Worm (Caenorhabditis elegans) whole organism, L4 larva: Measurements from ENCODE around the gene C17F4.2.

Experiments
- R02D3.7 ChIP-seq: fragments of 150-350 bp; sonication (generic microtip); optimal IDR thresholded peaks from 3 replicates; lab custom pipeline; 2014; ENCODE audit warnings: missing biosample characterization, missing genetic modification characterization
- T20F7.1 ChIP-seq: fragments of 200-800 bp; sonication (Bioruptor generic); optimal IDR thresholded peaks from 2 replicates; lab custom pipeline; 2018; ENCODE audit warnings: mild to moderate bottlenecking, missing genetic modification characterization, missing compliant biosample characterization
- T26A8.4 ChIP-seq: fragments of 200-800 bp; sonication (Bioruptor generic); IDR thresholded peaks from 2 replicates; pipeline ENCODE4 v1.3.6; 2022; ENCODE audit warnings: missing genetic modification characterization, missing compliant biosample characterization
- Y5F2A.4 ChIP-seq: fragments of 200-800 bp; sonication (Bioruptor generic); optimal IDR thresholded peaks from 2 replicates; lab custom pipeline; 2018; ENCODE audit warnings: mild to moderate bottlenecking, missing genetic modification characterization, missing compliant biosample characterization
- aly-2 ChIP-seq: sonication (generic microtip); optimal IDR thresholded peaks from 2 replicates; lab custom pipeline; 2018; ENCODE audit warnings: missing biosample characterization, missing genetic modification characterization
- ceh-28 ChIP-seq: fragments of 150-350 bp; optimal IDR thresholded peaks from 2 replicates; lab custom pipeline; 2014; ENCODE audit warnings: missing biosample characterization, missing genetic modification reagents, missing genetic modification characterization
- ceh-32 ChIP-seq: sonication (generic microtip); optimal IDR thresholded peaks from 2 replicates; lab custom pipeline; 2016; ENCODE audit warnings: mild to moderate bottlenecking, missing genetic modification characterization, missing compliant biosample characterization; ENCODE audit not compliant: poor library complexity
- ceh-44 ChIP-seq: fragments of 200-800 bp; sonication (Bioruptor generic); IDR thresholded peaks from 2 replicates; pipeline ENCODE4 v1.3.6; 2022; ENCODE audit warnings: missing genetic modification reagents, missing genetic modification characterization, missing compliant biosample characterization
- cey-2 ChIP-seq: sonication (generic microtip); optimal IDR thresholded peaks from 3 replicates; lab custom pipeline; 2017; ENCODE audit warnings: missing genetic modification characterization, mild to moderate bottlenecking, missing compliant biosample characterization, antibody characterized with exemption, borderline replicate concordance; ENCODE audit not compliant: insufficient read depth
- dmd-6 ChIP-seq: fragments of 200-800 bp; sonication (Bioruptor generic); IDR thresholded peaks from 2 replicates; pipeline ENCODE4 v1.3.6; 2022; ENCODE audit warnings: missing genetic modification reagents, missing genetic modification characterization, missing compliant biosample characterization
- dmd-8 ChIP-seq: fragments of 200-800 bp; sonication (Bioruptor generic); IDR thresholded peaks from 2 replicates; pipeline ENCODE4 v1.3.6; 2022; ENCODE audit warnings: missing genetic modification characterization, missing compliant biosample characterization
- dpl-1 ChIP-seq: fragments of 150-350 bp; optimal IDR thresholded peaks from 2 replicates; lab custom pipeline; 2014; ENCODE audit warnings: missing biosample characterization, missing genetic modification reagents, missing genetic modification characterization
- dve-1 ChIP-seq: sonication (generic microtip); optimal IDR thresholded peaks from 2 replicates; lab custom pipeline; 2017; ENCODE audit warnings: antibody characterized with exemption, mild to moderate bottlenecking, missing genetic modification characterization, missing compliant biosample characterization; ENCODE audit not compliant: insufficient read depth
- egl-27 ChIP-seq: sonication (generic microtip); optimal IDR thresholded peaks from 3 replicates; lab custom pipeline; 2017; ENCODE audit warnings: missing biosample characterization, missing genetic modification reagents, missing genetic modification characterization
- fkh-10 ChIP-seq: fragments of 150-350 bp; optimal IDR thresholded peaks from 2 replicates; lab custom pipeline; 2014; ENCODE audit warnings: missing biosample characterization, missing genetic modification reagents, missing genetic modification characterization
- hif-1 ChIP-seq, 2 experiments: sonication (generic microtip); optimal IDR thresholded peaks; 2 replicates each; lab custom pipeline; 2016 to 2017; ENCODE audit warnings: missing compliant biosample characterization in 2 of 2, missing genetic modification characterization in 2 of 2, missing genetic modification reagents in 2 of 2, missing genotype in 2 of 2, mild to moderate bottlenecking in 1 of 2
- lim-7 ChIP-seq: fragments of 200-800 bp; sonication (Bioruptor generic); IDR thresholded peaks from 2 replicates; pipeline ENCODE4 v1.3.6; 2022; ENCODE audit warnings: missing genetic modification characterization, missing compliant biosample characterization
- lin-1 ChIP-seq: fragments of 200-800 bp; sonication (Bioruptor generic); IDR thresholded peaks from 2 replicates; pipeline ENCODE4 v1.3.6; 2022; ENCODE audit warnings: missing genetic modification reagents, missing genetic modification characterization, missing compliant biosample characterization
- lin-13 ChIP-seq: fragments of 150-350 bp; optimal IDR thresholded peaks from 2 replicates; lab custom pipeline; 2014; ENCODE audit warnings: missing biosample characterization, missing genetic modification reagents, missing genetic modification characterization
- lin-15B ChIP-seq: fragments of 150-350 bp; sonication (generic microtip); optimal IDR thresholded peaks from 3 replicates; lab custom pipeline; 2014; ENCODE audit warnings: missing biosample characterization, missing genetic modification characterization
- lsy-2 ChIP-seq, 2 experiments: fragments of 150-350 bp in 1 of 2; sonication (generic microtip) in 1 of 2; optimal IDR thresholded peaks; 2 replicates each; lab custom pipeline; 2014 to 2017; ENCODE audit warnings: missing biosample characterization in 2 of 2, missing genetic modification characterization in 2 of 2
- madf-9 ChIP-seq: fragments of 200-800 bp; sonication (Bioruptor generic); conservative IDR thresholded peaks from 2 replicates; pipeline ENCODE4 v1.3.6; 2022; ENCODE audit warnings: missing genetic modification reagents, missing genetic modification characterization, missing compliant biosample characterization
- mxl-3 ChIP-seq: fragments of 200-800 bp; sonication (Bioruptor generic); optimal IDR thresholded peaks from 2 replicates; lab custom pipeline; 2018; ENCODE audit warnings: mild to moderate bottlenecking, missing genetic modification characterization, missing compliant biosample characterization
- nhr-10 ChIP-seq: fragments of 150-350 bp; optimal IDR thresholded peaks from 2 replicates; lab custom pipeline; 2014; ENCODE audit warnings: missing biosample characterization, missing genetic modification characterization
- nhr-102 ChIP-seq: sonication (generic microtip); optimal IDR thresholded peaks from 2 replicates; lab custom pipeline; 2016; ENCODE audit warnings: mild to moderate bottlenecking, missing genetic modification characterization, moderate library complexity, missing compliant biosample characterization
- nhr-111 ChIP-seq: fragments of 200-800 bp; sonication (Bioruptor generic); optimal IDR thresholded peaks from 2 replicates; lab custom pipeline; 2018; ENCODE audit warnings: mild to moderate bottlenecking, missing genetic modification characterization, missing compliant biosample characterization
- nhr-25 ChIP-seq: sonication (generic microtip); optimal IDR thresholded peaks from 2 replicates; lab custom pipeline; 2017; ENCODE audit warnings: missing genetic modification characterization, mild to moderate bottlenecking, missing compliant biosample characterization, antibody characterized with exemption, moderate library complexity, borderline replicate concordance; ENCODE audit not compliant: insufficient read depth
- nhr-41 ChIP-seq: fragments of 200-800 bp; sonication (Bioruptor generic); IDR thresholded peaks from 2 replicates; pipeline ENCODE4 v1.3.6; 2022; ENCODE audit warnings: missing genetic modification reagents, missing genetic modification characterization, missing compliant biosample characterization
- nhr-76 ChIP-seq: fragments of 150-350 bp; optimal IDR thresholded peaks from 2 replicates; lab custom pipeline; 2014; ENCODE audit warnings: missing biosample characterization, missing genetic modification characterization
- nhr-77 ChIP-seq: fragments of 150-350 bp; optimal IDR thresholded peaks from 2 replicates; lab custom pipeline; 2014; ENCODE audit warnings: missing biosample characterization, missing genetic modification characterization
- php-3 ChIP-seq: fragments of 200-800 bp; sonication (Bioruptor generic); IDR thresholded peaks from 2 replicates; pipeline ENCODE4 v1.3.6; 2022; ENCODE audit warnings: missing genetic modification reagents, missing genetic modification characterization, missing compliant biosample characterization
- rbr-2 ChIP-seq: sonication (generic microtip); optimal IDR thresholded peaks from 2 replicates; lab custom pipeline; 2016; ENCODE audit warnings: missing genotype, missing genetic modification characterization, missing compliant biosample characterization
- set-16 ChIP-seq: fragments of 200-800 bp; sonication (Bioruptor generic); IDR thresholded peaks from 2 replicates; pipeline ENCODE4 v1.3.6; 2022; ENCODE audit warnings: missing genetic modification reagents, missing genetic modification characterization, missing compliant biosample characterization
- snpc-1.2 ChIP-seq: fragments of 200-800 bp; sonication (Bioruptor generic); IDR thresholded peaks from 2 replicates; pipeline ENCODE4 v1.3.6; 2022; ENCODE audit warnings: missing genetic modification reagents, missing genetic modification characterization, missing compliant biosample characterization
- spr-3 ChIP-seq: fragments of 200-800 bp; sonication (Bioruptor generic); optimal IDR thresholded peaks from 2 replicates; lab custom pipeline; 2018; ENCODE audit warnings: mild to moderate bottlenecking, missing genetic modification characterization, missing compliant biosample characterization
- tag-97 ChIP-seq: fragments of 200-800 bp; sonication (Bioruptor generic); IDR thresholded peaks from 2 replicates; pipeline ENCODE4 v1.3.6; 2022; ENCODE audit warnings: missing genetic modification characterization, missing compliant biosample characterization
- tra-1 ChIP-seq: fragments of 200-800 bp; sonication (Bioruptor generic); IDR thresholded peaks from 2 replicates; pipeline ENCODE4 v1.3.6; 2022; ENCODE audit warnings: missing genetic modification reagents, missing genetic modification characterization, missing compliant biosample characterization
- vab-7 ChIP-seq: fragments of 200-800 bp; sonication (Bioruptor generic); IDR thresholded peaks from 2 replicates; pipeline ENCODE4 v1.3.6; 2022; ENCODE audit warnings: missing genetic modification reagents, missing genetic modification characterization, missing compliant biosample characterization
- zag-1 ChIP-seq: fragments of 150-350 bp; optimal IDR thresholded peaks from 2 replicates; lab custom pipeline; 2014; ENCODE audit warnings: missing biosample characterization, missing genetic modification characterization
- zfp-2 ChIP-seq: sonication (generic microtip); optimal IDR thresholded peaks from 2 replicates; lab custom pipeline; 2016; ENCODE audit warnings: mild to moderate bottlenecking, missing genetic modification characterization, missing compliant biosample characterization
- zfp-3 ChIP-seq: fragments of 200-800 bp; sonication (Bioruptor generic); conservative IDR thresholded peaks from 2 replicates; pipeline ENCODE4 v1.3.6; 2022; ENCODE audit warnings: missing genetic modification reagents, missing genetic modification characterization, missing compliant biosample characterization
- zip-11 ChIP-seq: fragments of 200-800 bp; sonication (Bioruptor generic); IDR thresholded peaks from 2 replicates; pipeline ENCODE4 v1.3.6; 2022; ENCODE audit warnings: missing genetic modification characterization, missing compliant biosample characterization
- zip-2 ChIP-seq: fragments of 150-350 bp; optimal IDR thresholded peaks from 2 replicates; lab custom pipeline; 2014; ENCODE audit warnings: missing biosample characterization, missing genetic modification characterization
- ztf-11 ChIP-seq: fragments of 150-350 bp; optimal IDR thresholded peaks from 2 replicates; lab custom pipeline; 2014; ENCODE audit warnings: missing biosample characterization, missing genetic modification characterization
- ztf-7 ChIP-seq: fragments of 150-350 bp; optimal IDR thresholded peaks from 2 replicates; lab custom pipeline; 2014; ENCODE audit warnings: missing biosample characterization, missing genetic modification characterization

The C17F4.2 gene

ce11 chrII:3262504-3262903 is 14.0 kb downstream of the C17F4.2 start, which contains the start of gene F02E11.2:
TSS of gene F02E11.2 (plus strand) at chrII:3262804.
- TF ChIP-seq nhr-41 (GFP tag; lab: Robert Waterston, UW): no peak
- no peak for TF ChIP-seq fkh-10 (GFP tag; lab: Kevin White, UChicago)
- TF ChIP-seq lin-13: no peak
- TF ChIP-seq zfp-2 (tag; lab: Kevin White, UChicago): no peak
- no peak for TF ChIP-seq vab-7 (GFP tag; lab: Robert Waterston, UW)
- TF ChIP-seq nhr-102 (tag; lab: Kevin White, UChicago): no peak
- no peak for TF ChIP-seq php-3
- TF ChIP-seq egl-27 (tag; lab: Kevin White, UChicago): no peak
- no peak for TF ChIP-seq nhr-111 (GFP tag; lab: Kevin White, UChicago)
- TF ChIP-seq zip-2 (tag; lab: Kevin White, UChicago): no peak

- TF ChIP-seq dve-1 (tag; lab: Kevin White, UChicago) (no peak), snpc-1.2 (GFP tag; lab: Robert Waterston, UW) (no peak), lsy-2 (tag; optimal IDR thresholded peaks at IDR 0.05; lab: Kevin White, UChicago) (no peak), dmd-6 (GFP tag; lab: Robert Waterston, UW) (no peak), R02D3.7 (tag; lab: Kevin White, UChicago) (no peak), ceh-28 (tag; lab: Kevin White, UChicago) (no peak), T26A8.4 (GFP tag; lab: Robert Waterston, UW) (no peak), tra-1 (no peak), nhr-111 (GFP tag; lab: Kevin White, UChicago) (no peak), lin-15B (tag; lab: Kevin White, UChicago) (no peak)
These were observed 16.2 kb downstream of the C17F4.2 start for ce11 chrII:3264704-3265103.

- TF ChIP-seq ztf-7: no peak
- no peak for TF ChIP-seq nhr-25
These were observed 18.9 kb downstream of the C17F4.2 start, which contains the start of gene F02E11.7 for ce11 chrII:3267365-3267764. TSS of gene F02E11.7 (plus strand) at chrII:3267665.

- 0 out of 2 replicates have a peak, but pooled peaks have one; percentile 45 for TF ChIP-seq dmd-8 (GFP tag; lab: Robert Waterston, UW)
- TF ChIP-seq madf-9: no peak
- TF ChIP-seq Y5F2A.4: no peak
- TF ChIP-seq lin-15B (tag; lab: Kevin White, UChicago): no peak
- TF ChIP-seq ztf-11 (tag; lab: Kevin White, UChicago): no peak
- TF ChIP-seq nhr-77 (tag; lab: Kevin White, UChicago): no peak
- TF ChIP-seq lin-1: no peak
- TF ChIP-seq set-16: no peak
- no peak for TF ChIP-seq cey-2 (tag; lab: Kevin White, UChicago)
- TF ChIP-seq fkh-10 (GFP tag; lab: Kevin White, UChicago): no peak
- TF ChIP-seq T20F7.1 (GFP tag; lab: Kevin White, UChicago): no peak
- no peak for TF ChIP-seq R02D3.7 (tag; lab: Kevin White, UChicago)
- TF ChIP-seq zfp-2 (tag; lab: Kevin White, UChicago): no peak
- TF ChIP-seq dve-1 (tag; lab: Kevin White, UChicago): peak; percentile 27
- TF ChIP-seq hif-1 (tag; optimal IDR thresholded peaks at IDR 0.05; lab: Kevin White, UChicago): no peak
- TF ChIP-seq dpl-1: no peak
- TF ChIP-seq nhr-10 (tag; lab: Kevin White, UChicago): no peak
- no peak for TF ChIP-seq zag-1 (tag; lab: Kevin White, UChicago)
- no peak for TF ChIP-seq rbr-2 (tag; lab: Kevin White, UChicago)
- TF ChIP-seq lim-7 (GFP tag; lab: Robert Waterston, UW): peak; percentile 70
- TF ChIP-seq nhr-76: no peak
- TF ChIP-seq zip-11 (GFP tag; lab: Robert Waterston, UW): no peak
- TF ChIP-seq mxl-3: no peak
- TF ChIP-seq ceh-44 (GFP tag; lab: Robert Waterston, UW): 0 out of 2 replicates have a peak, but pooled peaks have one; percentile 22
- TF ChIP-seq vab-7 (GFP tag; lab: Robert Waterston, UW): peak; percentile 57; the same call in 1 of the 2 replicates
- TF ChIP-seq tag-97 (GFP tag; lab: Robert Waterston, UW): no peak
- TF ChIP-seq spr-3 (GFP tag; lab: Kevin White, UChicago): no peak
- no peak for TF ChIP-seq ceh-32
- TF ChIP-seq aly-2 (tag; lab: Kevin White, UChicago): no peak
- 0 out of 2 replicates have a peak, but pooled peaks have one; percentile 43 for TF ChIP-seq zfp-3 (GFP tag; lab: Robert Waterston, UW)
- TF ChIP-seq lin-13: no peak
These were observed 19.3 kb downstream of the C17F4.2 start for ce11 chrII:3267815-3268214.
